Fruit fly (Drosophila melanogaster): ENCODE data around the gene CG18178.

Gene CG18178

dm6 chr3L:9704162-9704748, 14.7 kb downstream of the CG18178 start, which contains the start of gene CG16711 (continued):
- peak; percentile 18 for TF ChIP-seq CG15601 (tag; optimal IDR thresholded peaks at IDR 0.05)
- no peak for TF ChIP-seq CG7556 (GFP tag; optimal IDR thresholded peaks at IDR 0.05)
- no peak for TF ChIP-seq tio (GFP tag; optimal IDR thresholded peaks at IDR 0.05)
- TF ChIP-seq lov (optimal IDR thresholded peaks at IDR 0.05), result no peak
- TF ChIP-seq lov (GFP tag; IDR thresholded peaks at IDR 0.05), result no peak
- peak; percentile 96 for TF ChIP-seq tna (GFP tag; IDR thresholded peaks at IDR 0.05; ENCODE audit: partially characterized antibody)
- TF ChIP-seq CG15073 (GFP tag; optimal IDR thresholded peaks at IDR 0.05), result no peak
- no peak for TF ChIP-seq chm (GFP tag; IDR thresholded peaks at IDR 0.05)
- TF ChIP-seq H2.0 (GFP tag; IDR thresholded peaks at IDR 0.05), result no peak
- TF ChIP-seq chif (GFP tag; optimal IDR thresholded peaks at IDR 0.05), result no peak
- no peak for TF ChIP-seq peb (GFP tag; IDR thresholded peaks at IDR 0.05)
- no peak for TF ChIP-seq Max (GFP tag; optimal IDR thresholded peaks at IDR 0.05)
- no peak for TF ChIP-seq tin (GFP tag; optimal IDR thresholded peaks at IDR 0.05)
- TF ChIP-seq esg (GFP tag; conservative IDR thresholded peaks at IDR 0.05), result no peak
- TF ChIP-seq CG8388 (GFP tag; optimal IDR thresholded peaks at IDR 0.05), result no peak
- no peak for TF ChIP-seq CHES-1-like (GFP tag; optimal IDR thresholded peaks at IDR 0.05)
- no peak for TF ChIP-seq salm (tag; optimal IDR thresholded peaks at IDR 0.05)
- no peak for TF ChIP-seq pros (GFP tag; optimal IDR thresholded peaks at IDR 0.05)
- TF ChIP-seq Vsx1 (GFP tag; optimal IDR thresholded peaks at IDR 0.05), result no peak
- TF ChIP-seq jing (GFP tag; optimal IDR thresholded peaks at IDR 0.05), result no peak
- TF ChIP-seq fd96Cb (tag; optimal IDR thresholded peaks at IDR 0.05), result no peak
- no peak for TF ChIP-seq bsh (GFP tag; optimal IDR thresholded peaks at IDR 0.05)
- TF ChIP-seq ranshi (GFP tag; IDR thresholded peaks at IDR 0.05), result no peak
- TF ChIP-seq az2 (GFP tag; optimal IDR thresholded peaks at IDR 0.05), result no peak
- no peak for TF ChIP-seq Atf-2 (GFP tag; optimal IDR thresholded peaks at IDR 0.05)
- no peak for TF ChIP-seq CG4360 (GFP tag; IDR thresholded peaks at IDR 0.05)
- TF ChIP-seq repo (GFP tag; optimal IDR thresholded peaks at IDR 0.05), result no peak
- no peak for TF ChIP-seq HLHmδ (GFP tag; optimal IDR thresholded peaks at IDR 0.05)
- TF ChIP-seq CG11695 (GFP tag; IDR thresholded peaks at IDR 0.05), result no peak
- TF ChIP-seq BtbVII (GFP tag; optimal IDR thresholded peaks at IDR 0.05), result no peak
- no peak for TF ChIP-seq CG18476 (GFP tag; optimal IDR thresholded peaks at IDR 0.05)
- no peak for TF ChIP-seq CG17328 (GFP tag; IDR thresholded peaks at IDR 0.05)
- no peak for TF ChIP-seq CG1024 (GFP tag; IDR thresholded peaks at IDR 0.05)
- TF ChIP-seq CG10431 (GFP tag; optimal IDR thresholded peaks at IDR 0.05), result no peak
- peak; percentile 58 for TF ChIP-seq cg (GFP tag; optimal IDR thresholded peaks at IDR 0.05)
- no peak for TF ChIP-seq Sox100B (GFP tag; optimal IDR thresholded peaks at IDR 0.05)
- no peak for TF ChIP-seq btn (GFP tag; optimal IDR thresholded peaks at IDR 0.05)
- no peak for TF ChIP-seq CG6272 (GFP tag; IDR thresholded peaks at IDR 0.05)
- no peak for TF ChIP-seq NfI (GFP tag; optimal IDR thresholded peaks at IDR 0.05)
- no peak for TF ChIP-seq cato (GFP tag; optimal IDR thresholded peaks at IDR 0.05; ENCODE audit: borderline replicate concordance)
- no peak for TF ChIP-seq Hey (tag; optimal IDR thresholded peaks at IDR 0.05)
- no peak for TF ChIP-seq z (GFP tag; IDR thresholded peaks at IDR 0.05)
- no peak for TF ChIP-seq CkIIα-i1 (GFP tag; IDR thresholded peaks at IDR 0.05)
- TF ChIP-seq CG1603 (tag; optimal IDR thresholded peaks at IDR 0.05), result no peak
- no peak for TF ChIP-seq CG10654 (GFP tag; optimal IDR thresholded peaks at IDR 0.05)
- no peak for TF ChIP-seq CG4820 (GFP tag; optimal IDR thresholded peaks at IDR 0.05)
- no peak for TF ChIP-seq CG9876 (GFP tag; optimal IDR thresholded peaks at IDR 0.05)
- TF ChIP-seq Nf-YB (GFP tag; optimal IDR thresholded peaks at IDR 0.05), result peak; percentile 95
- no peak for TF ChIP-seq ems (GFP tag; optimal IDR thresholded peaks at IDR 0.05)
- TF ChIP-seq zfh2 (GFP tag; optimal IDR thresholded peaks at IDR 0.05), result no peak
- TF ChIP-seq CG13775 (GFP tag; optimal IDR thresholded peaks at IDR 0.05), result no peak
- no peak for TF ChIP-seq yki (optimal IDR thresholded peaks at IDR 0.05)

Measured in whole organism, embryonic.